Worm (Caenorhabditis elegans): ENCODE results near the gene gba-4.

ce11 chrIV:5339255-5339654, 11.4 kb downstream of the gba-4 start, which contains the start of gene Y4C6B.2:
- TF ChIP-seq W03F9.2 (tag; optimal IDR thresholded peaks at IDR 0.05) (no peak), him-1 (tag; optimal IDR thresholded peaks at IDR 0.05) (no peak)
